Worm (Caenorhabditis elegans): ENCODE results near the gene ZK512.2.

Gene ZK512.2

ce11 chrIII:9177874-9178273 lies 33.3 kb upstream of the ZK512.2 start:
- TF ChIP-seq lsy-2 (tag; optimal IDR thresholded peaks at IDR 0.05) = no peak
- TF ChIP-seq mbf-1 (tag; optimal IDR thresholded peaks at IDR 0.05) = no peak
- TF ChIP-seq ceh-82 (tag; optimal IDR thresholded peaks at IDR 0.05) = no peak
- TF ChIP-seq mdl-1 (tag; optimal IDR thresholded peaks at IDR 0.05) = no peak
- no peak for TF ChIP-seq elt-1 (tag; optimal IDR thresholded peaks at IDR 0.05)
- TF ChIP-seq aly-2 (tag; optimal IDR thresholded peaks at IDR 0.05) = no peak
- peak; percentile 84 for TF ChIP-seq mab-5 (tag; optimal IDR thresholded peaks at IDR 0.05)
- TF ChIP-seq Y55F3AM.14 (GFP tag; optimal IDR thresholded peaks at IDR 0.05) = no peak
- TF ChIP-seq alr-1 (tag; optimal IDR thresholded peaks at IDR 0.05) = no peak
- TF ChIP-seq nhr-25 (tag; optimal IDR thresholded peaks at IDR 0.05) = no peak
- TF ChIP-seq unc-39 (tag; optimal IDR thresholded peaks at IDR 0.05) = no peak
- TF ChIP-seq skn-1 (tag; optimal IDR thresholded peaks at IDR 0.05) = no peak
- no peak for TF ChIP-seq nhr-10 (tag; optimal IDR thresholded peaks at IDR 0.05)
- no peak for TF ChIP-seq ama-1 (optimal IDR thresholded peaks at IDR 0.05)
- TF ChIP-seq egl-27 (tag; optimal IDR thresholded peaks at IDR 0.05) = no peak
- TF ChIP-seq C34F6.9 (tag; optimal IDR thresholded peaks at IDR 0.05) = no peak
- TF ChIP-seq unc-55 (GFP tag; optimal IDR thresholded peaks at IDR 0.05) = peak; percentile 40
- TF ChIP-seq dmd-4 (tag; optimal IDR thresholded peaks at IDR 0.05) = no peak

DNA sequence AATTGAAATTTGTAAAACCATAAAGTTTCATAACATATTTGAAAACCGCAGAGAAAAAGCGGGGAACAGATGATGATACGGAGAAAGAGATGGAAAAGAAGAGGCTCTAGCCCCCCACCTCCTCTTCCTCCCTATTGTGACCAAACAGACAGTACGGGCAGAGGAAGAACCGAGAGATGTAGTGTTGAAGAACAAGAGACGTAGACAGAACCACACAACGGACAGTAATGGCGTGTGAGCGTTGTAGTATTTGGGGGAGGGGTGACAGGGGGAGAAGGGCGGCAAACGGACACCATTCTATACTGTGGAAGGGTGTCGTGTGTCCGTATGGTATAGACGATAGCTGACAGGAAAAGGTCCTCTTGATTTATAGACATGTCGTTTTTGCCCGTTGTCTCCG lies 31.4 kb upstream of the ZK512.2 start:
- TF ChIP-seq fos-1 (tag; optimal IDR thresholded peaks at IDR 0.05) (peak; percentile 19), snpc-4 (tag; optimal IDR thresholded peaks at IDR 0.05) (no peak), skn-1 (tag; optimal IDR thresholded peaks at IDR 0.05) (no peak)

- TF ChIP-seq fos-1 (tag; optimal IDR thresholded peaks at IDR 0.05) (peak; percentile 33), snpc-4 (tag; optimal IDR thresholded peaks at IDR 0.05) (no peak), sma-9 (GFP tag; optimal IDR thresholded peaks at IDR 0.05) (peak; percentile 21), sma-9 (tag; optimal IDR thresholded peaks at IDR 0.05) (no peak)
Measured at ce11 chrIII:9173239-9173638, 28.6 kb upstream of the ZK512.2 start.

ce11 chrIII:9172702-9173101 lies 28.1 kb upstream of the ZK512.2 start, which contains the start of gene ina-1:
ina-1 (minus strand) TSS chrIII:9172802.
- TF ChIP-seq fos-1 (tag; optimal IDR thresholded peaks at IDR 0.05) (no peak), snpc-4 (tag; optimal IDR thresholded peaks at IDR 0.05) (no peak), nhr-12 (tag; optimal IDR thresholded peaks at IDR 0.05) (no peak), nhr-11 (tag; optimal IDR thresholded peaks at IDR 0.05) (no peak), ceh-16 (tag; optimal IDR thresholded peaks at IDR 0.05) (no peak), ztf-1 (GFP tag; conservative IDR thresholded peaks at IDR 0.05) (no peak), unc-55 (GFP tag; optimal IDR thresholded peaks at IDR 0.05) (no peak), ama-1 (optimal IDR thresholded peaks at IDR 0.05) (no peak), elt-1 (tag; optimal IDR thresholded peaks at IDR 0.05) (no peak), Y55F3AM.14 (GFP tag; optimal IDR thresholded peaks at IDR 0.05) (no peak), nhr-77 (tag; optimal IDR thresholded peaks at IDR 0.05) (no peak)

- TF ChIP-seq nhr-129 (tag; optimal IDR thresholded peaks at IDR 0.05) (no peak), ama-1 (optimal IDR thresholded peaks at IDR 0.05) (no peak)
Measured at ce11 chrIII:9162634-9163118, 18.1 kb upstream of the ZK512.2 start, which contains the start of gene dgk-3. dgk-3 (plus strand) TSS chrIII:9163068.

DNA sequence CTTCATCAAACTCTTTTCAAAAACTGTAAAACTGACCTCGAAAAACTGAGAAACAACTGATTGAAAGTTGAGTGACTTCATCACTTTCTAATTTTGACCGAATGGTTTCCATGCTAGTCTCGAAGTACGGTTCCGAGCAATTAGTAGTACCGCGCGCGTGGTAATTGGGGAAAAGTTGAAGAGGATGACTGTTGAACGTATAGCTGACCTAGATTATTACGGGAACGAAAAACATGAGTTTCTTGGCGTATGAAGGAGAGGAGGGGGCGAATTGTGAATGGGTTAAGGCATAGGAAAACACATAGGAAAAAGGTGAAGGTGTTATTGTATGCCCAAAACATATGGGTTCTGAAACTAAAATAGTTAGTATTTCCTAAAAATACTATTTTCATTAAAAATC lies 17.0 kb upstream of the ZK512.2 start, which contains the start of gene ptr-9:
ptr-9 (minus strand) TSS at position 101 of the 400 bp plus-strand sequence.
- no peak for TF ChIP-seq alr-1 (tag; optimal IDR thresholded peaks at IDR 0.05)
- TF ChIP-seq nhr-25 (tag; optimal IDR thresholded peaks at IDR 0.05) = no peak
- TF ChIP-seq egl-27 (tag; optimal IDR thresholded peaks at IDR 0.05) = no peak
- no peak for TF ChIP-seq nhr-23 (tag; optimal IDR thresholded peaks at IDR 0.05)
- no peak for TF ChIP-seq sma-9 (GFP tag; optimal IDR thresholded peaks at IDR 0.05)
- TF ChIP-seq sma-9 (tag; optimal IDR thresholded peaks at IDR 0.05) = no peak
- TF ChIP-seq blmp-1 (tag; optimal IDR thresholded peaks at IDR 0.05; ENCODE audit: insufficient read depth) = no peak
- TF ChIP-seq ZK546.5 (tag; optimal IDR thresholded peaks at IDR 0.05) = no peak
- no peak for TF ChIP-seq elt-3 (tag; optimal IDR thresholded peaks at IDR 0.05)
- TF ChIP-seq lin-13 (GFP tag; optimal IDR thresholded peaks at IDR 0.05) = no peak
- no peak for TF ChIP-seq aly-2 (tag; optimal IDR thresholded peaks at IDR 0.05)
- TF ChIP-seq nhr-77 (tag; optimal IDR thresholded peaks at IDR 0.05) = no peak
- no peak for TF ChIP-seq F13H6.1 (tag; optimal IDR thresholded peaks at IDR 0.05)
- no peak for TF ChIP-seq nhr-11 (tag; optimal IDR thresholded peaks at IDR 0.05)
- TF ChIP-seq Y55F3AM.14 (GFP tag; optimal IDR thresholded peaks at IDR 0.05) = no peak
- no peak for TF ChIP-seq R02D3.7 (tag; optimal IDR thresholded peaks at IDR 0.05)

Data from whole organism, L2 larva.